In genomic region chr3L:4103258-4104247, dm6 we compare ENCODE assay signal across 2 fruit fly cellular contexts.
TF ChIP-seq lines count a peak whose summit lies in the region.

Gene Fit1 (plus strand): TSS chr3L:4103564.

TF ChIP-seq in whole organism, adult, 20 proteins besides CTCF, POLR2A, EP300 and RAD21 (continued from another document):
- TF ChIP-seq CG11617 (GFP tag; optimal IDR thresholded peaks at IDR 0.05; lab: Kevin White, UChicago) (peak; percentile 60), toe (GFP tag; optimal IDR thresholded peaks at IDR 0.05; lab: Kevin White, UChicago) (no peak)

TF ChIP-seq in whole organism, embryonic, 481 proteins besides CTCF, POLR2A, EP300 and RAD21 (continued from another document and continues in another):
- peak; percentile 32 for TF ChIP-seq YL-1 (GFP tag; optimal IDR thresholded peaks at IDR 0.05; lab: Kevin White, UChicago)
- peak; percentile 23 for TF ChIP-seq CG7987 (GFP tag; optimal IDR thresholded peaks at IDR 0.05; lab: Kevin White, UChicago)
- no peak for TF ChIP-seq Nf-YC (tag; optimal IDR thresholded peaks at IDR 0.05; lab: Kevin White, UChicago)
- no peak for TF ChIP-seq CG9876 (GFP tag; optimal IDR thresholded peaks at IDR 0.05; lab: Kevin White, UChicago)
- TF ChIP-seq CG12219 (GFP tag; optimal IDR thresholded peaks at IDR 0.05; lab: Kevin White, UChicago), result no peak
- no peak for TF ChIP-seq CG9932 (GFP tag; IDR thresholded peaks at IDR 0.05; lab: Robert Waterston, UW)
- TF ChIP-seq Dad (GFP tag; optimal IDR thresholded peaks at IDR 0.05; lab: Kevin White, UChicago), result no peak
- no peak for TF ChIP-seq da (GFP tag; optimal IDR thresholded peaks at IDR 0.05; lab: Kevin White, UChicago)
- no peak for TF ChIP-seq CG4282 (GFP tag; optimal IDR thresholded peaks at IDR 0.05; lab: Kevin White, UChicago)
- TF ChIP-seq CG18619 (GFP tag; optimal IDR thresholded peaks at IDR 0.05; lab: Kevin White, UChicago), result no peak
- TF ChIP-seq stc (GFP tag; IDR thresholded peaks at IDR 0.05; lab: Robert Waterston, UW), result 0 out of 2 replicates have a peak, but pooled peaks have one; percentile 30
- no peak for TF ChIP-seq Nf-YB (GFP tag; optimal IDR thresholded peaks at IDR 0.05; lab: Kevin White, UChicago)
- TF ChIP-seq NC2α (GFP tag; optimal IDR thresholded peaks at IDR 0.05; lab: Kevin White, UChicago), result no peak
- no peak for TF ChIP-seq CG17912 (GFP tag; optimal IDR thresholded peaks at IDR 0.05; lab: Kevin White, UChicago)
- TF ChIP-seq cas (GFP tag; IDR thresholded peaks at IDR 0.05; lab: Robert Waterston, UW), result no peak
- TF ChIP-seq CG15073 (GFP tag; optimal IDR thresholded peaks at IDR 0.05; lab: Kevin White, UChicago), result no peak
- TF ChIP-seq sima (GFP tag; optimal IDR thresholded peaks at IDR 0.05; lab: Kevin White, UChicago), result no peak
- TF ChIP-seq Dref (GFP tag; IDR thresholded peaks at IDR 0.05; lab: Robert Waterston, UW), result peak; percentile 84
- TF ChIP-seq br (optimal IDR thresholded peaks at IDR 0.05; lab: Kevin White, UChicago), result no peak
- no peak for TF ChIP-seq CG6683 (GFP tag; optimal IDR thresholded peaks at IDR 0.05; lab: Kevin White, UChicago)
- no peak for TF ChIP-seq en (GFP tag; optimal IDR thresholded peaks at IDR 0.05; lab: Kevin White, UChicago)
- no peak for TF ChIP-seq cad (GFP tag; optimal IDR thresholded peaks at IDR 0.05; lab: Kevin White, UChicago)
- TF ChIP-seq CG14050 (GFP tag; IDR thresholded peaks at IDR 0.05; lab: Robert Waterston, UW), result no peak
- TF ChIP-seq BtbVII (GFP tag; optimal IDR thresholded peaks at IDR 0.05; lab: Kevin White, UChicago), result peak; percentile 78
- no peak for TF ChIP-seq tx (GFP tag; optimal IDR thresholded peaks at IDR 0.05; lab: Kevin White, UChicago)
- TF ChIP-seq h (optimal IDR thresholded peaks at IDR 0.05; lab: Kevin White, UChicago), result no peak
- TF ChIP-seq B-H2 (GFP tag; optimal IDR thresholded peaks at IDR 0.05; lab: Kevin White, UChicago), result no peak
- TF ChIP-seq pan (optimal IDR thresholded peaks at IDR 0.05; lab: Kevin White, UChicago), result no peak
- TF ChIP-seq pan (GFP tag; optimal IDR thresholded peaks at IDR 0.05 in 1 of 2, IDR thresholded peaks at IDR 0.05 in 1 of 2), result peak in 1 of 2 experiments; percentile 7
- no peak for TF ChIP-seq sisA (GFP tag; IDR thresholded peaks at IDR 0.05; lab: Robert Waterston, UW)
- no peak for TF ChIP-seq CG6654 (GFP tag; optimal IDR thresholded peaks at IDR 0.05; lab: Kevin White, UChicago)
- peak; percentile 45 for TF ChIP-seq CG16813 (GFP tag; IDR thresholded peaks at IDR 0.05; lab: Robert Waterston, UW; ENCODE audit: partially characterized antibody)
- TF ChIP-seq CG9609 (GFP tag; optimal IDR thresholded peaks at IDR 0.05; lab: Kevin White, UChicago), result no peak
- TF ChIP-seq lilli (GFP tag; optimal IDR thresholded peaks at IDR 0.05; lab: Kevin White, UChicago), result no peak
- no peak for TF ChIP-seq Sox100B (GFP tag; optimal IDR thresholded peaks at IDR 0.05; lab: Kevin White, UChicago)
- TF ChIP-seq grn (GFP tag; optimal IDR thresholded peaks at IDR 0.05; lab: Kevin White, UChicago), result peak; percentile 65
- TF ChIP-seq ems (GFP tag; optimal IDR thresholded peaks at IDR 0.05; lab: Kevin White, UChicago), result no peak
- TF ChIP-seq D19B (GFP tag; optimal IDR thresholded peaks at IDR 0.05; lab: Kevin White, UChicago), result no peak
- peak; percentile 60 for TF ChIP-seq vvl (GFP tag; IDR thresholded peaks at IDR 0.05; lab: Robert Waterston, UW)
- peak; percentile 60 for TF ChIP-seq CG34224 (GFP tag; IDR thresholded peaks at IDR 0.05; lab: Robert Waterston, UW; ENCODE audit: partially characterized antibody)
- TF ChIP-seq Trl (optimal IDR thresholded peaks at IDR 0.05; lab: Kevin White, UChicago), result peak in 1 of 2 experiments; percentile 18
- no peak for TF ChIP-seq Trl (GFP tag; optimal IDR thresholded peaks at IDR 0.05; lab: Kevin White, UChicago)
- TF ChIP-seq abd-A (tag; optimal IDR thresholded peaks at IDR 0.05; lab: Kevin White, UChicago), result peak; percentile 80
- TF ChIP-seq fd3F (GFP tag; optimal IDR thresholded peaks at IDR 0.05; lab: Kevin White, UChicago), result no peak
- peak; percentile 82 for TF ChIP-seq sug (tag; optimal IDR thresholded peaks at IDR 0.05; lab: Kevin White, UChicago)
- TF ChIP-seq her (GFP tag; optimal IDR thresholded peaks at IDR 0.05; lab: Kevin White, UChicago), result no peak
- TF ChIP-seq TFAM (GFP tag; optimal IDR thresholded peaks at IDR 0.05; lab: Kevin White, UChicago), result no peak
- TF ChIP-seq NFAT (GFP tag; IDR thresholded peaks at IDR 0.05; lab: Robert Waterston, UW), result no peak
- no peak for TF ChIP-seq CG10321 (GFP tag; IDR thresholded peaks at IDR 0.05; lab: Robert Waterston, UW)
- TF ChIP-seq CG18764 (GFP tag; optimal IDR thresholded peaks at IDR 0.05; lab: Kevin White, UChicago), result no peak
- no peak for TF ChIP-seq zfh1 (GFP tag; IDR thresholded peaks at IDR 0.05; lab: Robert Waterston, UW)
- no peak for TF ChIP-seq CG14014 (GFP tag; IDR thresholded peaks at IDR 0.05; lab: Robert Waterston, UW)
- TF ChIP-seq disco-r (GFP tag; optimal IDR thresholded peaks at IDR 0.05; lab: Kevin White, UChicago), result no peak
- TF ChIP-seq CG33557 (GFP tag; optimal IDR thresholded peaks at IDR 0.05; lab: Kevin White, UChicago), result no peak
- TF ChIP-seq CG32767 (GFP tag; IDR thresholded peaks at IDR 0.05; lab: Robert Waterston, UW), result no peak
- no peak for TF ChIP-seq gcm2 (GFP tag; optimal IDR thresholded peaks at IDR 0.05; lab: Kevin White, UChicago)
- peak; percentile 79 for TF ChIP-seq bbx (GFP tag; IDR thresholded peaks at IDR 0.05; lab: Robert Waterston, UW; ENCODE audit: partially characterized antibody)
- TF ChIP-seq CG6854 (GFP tag; optimal IDR thresholded peaks at IDR 0.05; lab: Kevin White, UChicago), result no peak
- no peak for TF ChIP-seq CG15011 (GFP tag; optimal IDR thresholded peaks at IDR 0.05; lab: Kevin White, UChicago)
- peak; percentile 19 for TF ChIP-seq CG18599 (GFP tag; optimal IDR thresholded peaks at IDR 0.05; lab: Kevin White, UChicago)
- TF ChIP-seq ewg (GFP tag; optimal IDR thresholded peaks at IDR 0.05; lab: Kevin White, UChicago), result no peak
- peak; percentile 57; the same call in 1 of the 3 replicates for TF ChIP-seq hb (GFP tag; IDR thresholded peaks at IDR 0.05; lab: Robert Waterston, UW; ENCODE audit: partially characterized antibody)
- no peak for TF ChIP-seq CG8359 (GFP tag; optimal IDR thresholded peaks at IDR 0.05; lab: Kevin White, UChicago; ENCODE audit: borderline replicate concordance)
- TF ChIP-seq ab (GFP tag; optimal IDR thresholded peaks at IDR 0.05; lab: Kevin White, UChicago), result no peak
- no peak for TF ChIP-seq hkb (optimal IDR thresholded peaks at IDR 0.05; lab: Kevin White, UChicago)
- TF ChIP-seq hkb (GFP tag; IDR thresholded peaks at IDR 0.05; lab: Robert Waterston, UW), result no peak
- peak; percentile 58 for TF ChIP-seq Hand (GFP tag; optimal IDR thresholded peaks at IDR 0.05; lab: Kevin White, UChicago)
- TF ChIP-seq CG12104 (GFP tag; optimal IDR thresholded peaks at IDR 0.05; lab: Kevin White, UChicago), result no peak
- TF ChIP-seq CG7357 (GFP tag; IDR thresholded peaks at IDR 0.05; lab: Robert Waterston, UW), result 0 out of 3 replicates have a peak, but pooled peaks have one; percentile 18
- peak; percentile 54 for TF ChIP-seq CG15514 (GFP tag; optimal IDR thresholded peaks at IDR 0.05; lab: Kevin White, UChicago)
- no peak for TF ChIP-seq CG10366 (GFP tag; IDR thresholded peaks at IDR 0.05; lab: Robert Waterston, UW)
- TF ChIP-seq sc (optimal IDR thresholded peaks at IDR 0.05; lab: Kevin White, UChicago), result no peak
- TF ChIP-seq sc (GFP tag; optimal IDR thresholded peaks at IDR 0.05; lab: Kevin White, UChicago), result no peak
- TF ChIP-seq unc-4 (GFP tag; IDR thresholded peaks at IDR 0.05; lab: Robert Waterston, UW; ENCODE audit: partially characterized antibody), result peak; percentile 40; the same call in 1 of the 2 replicates
- TF ChIP-seq HHEX (GFP tag; optimal IDR thresholded peaks at IDR 0.05; lab: Kevin White, UChicago), result peak; percentile 27
- peak; percentile 39; the same call in 2 of the 3 replicates for TF ChIP-seq knrl (GFP tag; IDR thresholded peaks at IDR 0.05; lab: Robert Waterston, UW; ENCODE audit: partially characterized antibody)
- TF ChIP-seq CG4424 (GFP tag; optimal IDR thresholded peaks at IDR 0.05; lab: Kevin White, UChicago), result no peak
- no peak for TF ChIP-seq CG13123 (GFP tag; optimal IDR thresholded peaks at IDR 0.05; lab: Kevin White, UChicago)
- TF ChIP-seq Gug (GFP tag; IDR thresholded peaks at IDR 0.05; lab: Robert Waterston, UW), result no peak
- no peak for TF ChIP-seq al (GFP tag; IDR thresholded peaks at IDR 0.05; lab: Robert Waterston, UW)
- no peak for TF ChIP-seq Antp (GFP tag; optimal IDR thresholded peaks at IDR 0.05; lab: Kevin White, UChicago)
- TF ChIP-seq MTF-1 (GFP tag; optimal IDR thresholded peaks at IDR 0.05; lab: Kevin White, UChicago; ENCODE audit: borderline replicate concordance), result no peak
- no peak for TF ChIP-seq CG32772 (GFP tag; IDR thresholded peaks at IDR 0.05; lab: Robert Waterston, UW)
- TF ChIP-seq jigr1 (GFP tag; IDR thresholded peaks at IDR 0.05; lab: Robert Waterston, UW), result no peak
- TF ChIP-seq NC2β (GFP tag; optimal IDR thresholded peaks at IDR 0.05; lab: Kevin White, UChicago), result no peak
- TF ChIP-seq C15 (GFP tag; IDR thresholded peaks at IDR 0.05; lab: Robert Waterston, UW), result no peak
- no peak for TF ChIP-seq zf30C (GFP tag; optimal IDR thresholded peaks at IDR 0.05; lab: Kevin White, UChicago)
- TF ChIP-seq Six4 (GFP tag; optimal IDR thresholded peaks at IDR 0.05; lab: Kevin White, UChicago), result no peak
- no peak for TF ChIP-seq Xbp1 (GFP tag; optimal IDR thresholded peaks at IDR 0.05; lab: Kevin White, UChicago)
- no peak for TF ChIP-seq CG43689 (GFP tag; IDR thresholded peaks at IDR 0.05; lab: Robert Waterston, UW)
- no peak for TF ChIP-seq CG4360 (GFP tag; IDR thresholded peaks at IDR 0.05; lab: Robert Waterston, UW)
- no peak for TF ChIP-seq CG15269 (tag; optimal IDR thresholded peaks at IDR 0.05; lab: Kevin White, UChicago)
- TF ChIP-seq aop (GFP tag; IDR thresholded peaks at IDR 0.05; lab: Robert Waterston, UW), result no peak
- TF ChIP-seq zfh2 (GFP tag; optimal IDR thresholded peaks at IDR 0.05; lab: Kevin White, UChicago), result no peak
- TF ChIP-seq CG3163 (GFP tag; optimal IDR thresholded peaks at IDR 0.05; lab: Kevin White, UChicago), result no peak
- peak; percentile 32 for TF ChIP-seq CG1647 (GFP tag; optimal IDR thresholded peaks at IDR 0.05; lab: Kevin White, UChicago)
- peak; percentile 74 for TF ChIP-seq CG9797 (GFP tag; optimal IDR thresholded peaks at IDR 0.05; lab: Kevin White, UChicago)
- TF ChIP-seq chm (GFP tag; IDR thresholded peaks at IDR 0.05; lab: Robert Waterston, UW), result peak; percentile 48; the same call in 1 of the 2 replicates
- no peak for TF ChIP-seq CG10565 (GFP tag; optimal IDR thresholded peaks at IDR 0.05; lab: Kevin White, UChicago)
- TF ChIP-seq ap (GFP tag; IDR thresholded peaks at IDR 0.05; lab: Robert Waterston, UW), result no peak
- TF ChIP-seq Hr39 (optimal IDR thresholded peaks at IDR 0.05; lab: Kevin White, UChicago), result no peak
- TF ChIP-seq Lim3 (GFP tag; IDR thresholded peaks at IDR 0.05; lab: Robert Waterston, UW), result no peak
- no peak for TF ChIP-seq Camta (GFP tag; optimal IDR thresholded peaks at IDR 0.05; lab: Kevin White, UChicago)
- peak; percentile 18 for TF ChIP-seq HmgD (GFP tag; optimal IDR thresholded peaks at IDR 0.05; lab: Kevin White, UChicago)
- 0 out of 2 replicates have a peak, but pooled peaks have one; percentile 37 for TF ChIP-seq CG2129 (GFP tag; IDR thresholded peaks at IDR 0.05; lab: Robert Waterston, UW; ENCODE audit: partially characterized antibody)
- no peak for TF ChIP-seq CG9215 (GFP tag; IDR thresholded peaks at IDR 0.05; lab: Robert Waterston, UW)
- no peak for TF ChIP-seq E2f1 (GFP tag; IDR thresholded peaks at IDR 0.05; lab: Robert Waterston, UW)
- TF ChIP-seq p53 (GFP tag; optimal IDR thresholded peaks at IDR 0.05; lab: Kevin White, UChicago), result no peak
- TF ChIP-seq ttk (GFP tag; IDR thresholded peaks at IDR 0.05; lab: Robert Waterston, UW), result no peak
- no peak for TF ChIP-seq CG11456 (GFP tag; IDR thresholded peaks at IDR 0.05; lab: Robert Waterston, UW)
- TF ChIP-seq CG8924 (tag; optimal IDR thresholded peaks at IDR 0.05; lab: Kevin White, UChicago), result peak; percentile 38
- no peak for TF ChIP-seq CG13775 (GFP tag; optimal IDR thresholded peaks at IDR 0.05; lab: Kevin White, UChicago)
- TF ChIP-seq tll (GFP tag; optimal IDR thresholded peaks at IDR 0.05; lab: Kevin White, UChicago), result no peak
- no peak for TF ChIP-seq danr (GFP tag; IDR thresholded peaks at IDR 0.05; lab: Robert Waterston, UW)
- no peak for TF ChIP-seq CG3065 (GFP tag; optimal IDR thresholded peaks at IDR 0.05; lab: Kevin White, UChicago)
- peak; percentile 76 for TF ChIP-seq E2f2 (GFP tag; IDR thresholded peaks at IDR 0.05; lab: Robert Waterston, UW)
- TF ChIP-seq gt (GFP tag; IDR thresholded peaks at IDR 0.05; lab: Robert Waterston, UW), result no peak
- no peak for TF ChIP-seq gro (GFP tag; optimal IDR thresholded peaks at IDR 0.05; lab: Kevin White, UChicago)
- TF ChIP-seq HLH4C (GFP tag; IDR thresholded peaks at IDR 0.05; lab: Robert Waterston, UW; ENCODE audit: partially characterized antibody), result peak; percentile 55; the same call in 1 of the 3 replicates
- TF ChIP-seq Oli (tag; optimal IDR thresholded peaks at IDR 0.05; lab: Kevin White, UChicago), result no peak
- no peak for TF ChIP-seq trh (GFP tag; optimal IDR thresholded peaks at IDR 0.05; lab: Kevin White, UChicago)
- peak; percentile 56; the same call in 2 of the 3 replicates for TF ChIP-seq CG7963 (GFP tag; IDR thresholded peaks at IDR 0.05; lab: Robert Waterston, UW; ENCODE audit: partially characterized antibody)
- TF ChIP-seq Dbx (GFP tag; IDR thresholded peaks at IDR 0.05; lab: Robert Waterston, UW), result no peak; the same call in 2 of the 3 replicates
- no peak for TF ChIP-seq kay (GFP tag; optimal IDR thresholded peaks at IDR 0.05; lab: Kevin White, UChicago)
- TF ChIP-seq z (GFP tag; IDR thresholded peaks at IDR 0.05; lab: Robert Waterston, UW), result no peak
- TF ChIP-seq tio (GFP tag; optimal IDR thresholded peaks at IDR 0.05; lab: Kevin White, UChicago), result no peak
- TF ChIP-seq sqz (GFP tag; optimal IDR thresholded peaks at IDR 0.05; lab: Kevin White, UChicago), result no peak
- no peak for TF ChIP-seq maf-S (GFP tag; optimal IDR thresholded peaks at IDR 0.05; lab: Kevin White, UChicago)
- no peak for TF ChIP-seq Dip3 (GFP tag; optimal IDR thresholded peaks at IDR 0.05; lab: Kevin White, UChicago)
- no peak for TF ChIP-seq CG12391 (tag; optimal IDR thresholded peaks at IDR 0.05; lab: Kevin White, UChicago)
- TF ChIP-seq croc (GFP tag; conservative IDR thresholded peaks at IDR 0.05; lab: Robert Waterston, UW), result no peak
- no peak for TF ChIP-seq CG8944 (GFP tag; optimal IDR thresholded peaks at IDR 0.05; lab: Kevin White, UChicago)
- no peak for TF ChIP-seq CG14441 (GFP tag; IDR thresholded peaks at IDR 0.05; lab: Robert Waterston, UW)
